Worm (Caenorhabditis elegans) whole organism, L4 larva: ENCODE measurements around the gene rpn-1.
A peak's percentile ranks its signal among the peaks of the same experiment; 100 is the strongest.

ENCODE experiments used
- F49E8.2 ChIP-seq: sonication (generic microtip); optimal IDR thresholded peaks from 2 replicates; lab custom pipeline; 2016; ENCODE audit warnings: missing compliant biosample characterization, mild to moderate bottlenecking, missing genetic modification characterization, borderline replicate concordance
- T20F7.1 ChIP-seq: fragments of 200-800 bp; sonication (Bioruptor generic); optimal IDR thresholded peaks from 2 replicates; lab custom pipeline; 2018; ENCODE audit warnings: mild to moderate bottlenecking, missing genetic modification characterization, missing compliant biosample characterization
- T26A8.4 ChIP-seq: fragments of 200-800 bp; sonication (Bioruptor generic); IDR thresholded peaks from 2 replicates; pipeline ENCODE4 v1.3.6; 2022; ENCODE audit warnings: missing genetic modification characterization, missing compliant biosample characterization
- Y48G9A.11 ChIP-seq: fragments of 200-800 bp; sonication (Bioruptor generic); IDR thresholded peaks from 2 replicates; pipeline ENCODE4 v1.3.6; 2022; ENCODE audit warnings: missing genetic modification reagents, missing genetic modification characterization, missing compliant biosample characterization
- ZK337.2 ChIP-seq: fragments of 200-800 bp; sonication (Bioruptor generic); IDR thresholded peaks from 2 replicates; pipeline ENCODE4 v1.3.6; 2022; ENCODE audit warnings: missing genetic modification reagents, missing genetic modification characterization, missing compliant biosample characterization
- ama-1 ChIP-seq: fragments of 150-350 bp; optimal IDR thresholded peaks from 2 replicates; lab custom pipeline; 2014; ENCODE audit warnings: inconsistent platforms, mixed read lengths
- ceh-28 ChIP-seq: fragments of 150-350 bp; optimal IDR thresholded peaks from 2 replicates; lab custom pipeline; 2014; ENCODE audit warnings: missing biosample characterization, missing genetic modification reagents, missing genetic modification characterization
- ceh-32 ChIP-seq: sonication (generic microtip); optimal IDR thresholded peaks from 2 replicates; lab custom pipeline; 2016; ENCODE audit warnings: mild to moderate bottlenecking, missing genetic modification characterization, missing compliant biosample characterization; ENCODE audit not compliant: poor library complexity
- ceh-44 ChIP-seq: fragments of 200-800 bp; sonication (Bioruptor generic); IDR thresholded peaks from 2 replicates; pipeline ENCODE4 v1.3.6; 2022; ENCODE audit warnings: missing genetic modification reagents, missing genetic modification characterization, missing compliant biosample characterization
- ceh-62 ChIP-seq: sonication (generic microtip); optimal IDR thresholded peaks from 2 replicates; lab custom pipeline; 2017; ENCODE audit warnings: missing biosample characterization, missing genetic modification characterization
- ceh-82 ChIP-seq: sonication (generic microtip); optimal IDR thresholded peaks from 2 replicates; lab custom pipeline; 2017; ENCODE audit warnings: missing biosample characterization, missing genetic modification characterization
- daf-16 ChIP-seq, 3 experiments: sonication (generic microtip); optimal IDR thresholded peaks; 2 replicates each; lab custom pipeline; 2016 to 2017; ENCODE audit warnings: missing genetic modification characterization in 3 of 3, missing genetic modification reagents in 3 of 3, mild to moderate bottlenecking in 2 of 3, missing compliant biosample characterization in 2 of 3, missing biosample characterization in 1 of 3, moderate library complexity in 1 of 3
- dmd-6 ChIP-seq: fragments of 200-800 bp; sonication (Bioruptor generic); IDR thresholded peaks from 2 replicates; pipeline ENCODE4 v1.3.6; 2022; ENCODE audit warnings: missing genetic modification reagents, missing genetic modification characterization, missing compliant biosample characterization
- dpl-1 ChIP-seq: fragments of 150-350 bp; optimal IDR thresholded peaks from 2 replicates; lab custom pipeline; 2014; ENCODE audit warnings: missing biosample characterization, missing genetic modification reagents, missing genetic modification characterization
- duxl-1 ChIP-seq: sonication (generic microtip); optimal IDR thresholded peaks from 2 replicates; lab custom pipeline; 2016; ENCODE audit warnings: mild to moderate bottlenecking, missing genetic modification characterization, moderate library complexity, missing compliant biosample characterization; ENCODE audit not compliant: poor library complexity
- dve-1 ChIP-seq: sonication (generic microtip); optimal IDR thresholded peaks from 2 replicates; lab custom pipeline; 2017; ENCODE audit warnings: antibody characterized with exemption, mild to moderate bottlenecking, missing genetic modification characterization, missing compliant biosample characterization; ENCODE audit not compliant: insufficient read depth
- fos-1 ChIP-seq: fragments of 150-350 bp; optimal IDR thresholded peaks from 2 replicates; lab custom pipeline; 2014; ENCODE audit warnings: missing biosample characterization, missing genetic modification characterization
- gei-8 ChIP-seq: fragments of 200-800 bp; sonication (Bioruptor generic); optimal IDR thresholded peaks from 2 replicates; lab custom pipeline; 2018; ENCODE audit warnings: mild to moderate bottlenecking, missing genetic modification characterization, missing compliant biosample characterization
- hlh-11 ChIP-seq: fragments of 200-800 bp; sonication (Bioruptor generic); optimal IDR thresholded peaks from 2 replicates; lab custom pipeline; 2018; ENCODE audit warnings: mild to moderate bottlenecking, missing genetic modification characterization, missing compliant biosample characterization
- hmg-1.1 ChIP-seq: fragments of 200-800 bp; sonication (Bioruptor generic); IDR thresholded peaks from 2 replicates; pipeline ENCODE4 v1.3.6; 2022; ENCODE audit warnings: missing genetic modification reagents, missing genetic modification characterization, missing compliant biosample characterization
- jun-1 ChIP-seq: fragments of 150-350 bp; optimal IDR thresholded peaks from 2 replicates; lab custom pipeline; 2014; ENCODE audit warnings: missing biosample characterization, missing genetic modification reagents, missing genetic modification characterization
- lin-1 ChIP-seq: fragments of 200-800 bp; sonication (Bioruptor generic); IDR thresholded peaks from 2 replicates; pipeline ENCODE4 v1.3.6; 2022; ENCODE audit warnings: missing genetic modification reagents, missing genetic modification characterization, missing compliant biosample characterization
- lin-29 ChIP-seq: fragments of 200-800 bp; sonication (Bioruptor generic); IDR thresholded peaks from 2 replicates; pipeline ENCODE4 v1.3.6; 2022; ENCODE audit warnings: missing genetic modification reagents, missing genetic modification characterization, missing compliant biosample characterization
- madf-5 ChIP-seq, 2 experiments: fragments of 200-800 bp; sonication (Bioruptor generic); IDR thresholded peaks; 2 replicates each; pipeline ENCODE4 v1.3.6; 2022; ENCODE audit warnings: missing compliant biosample characterization in 2 of 2, missing genetic modification characterization in 2 of 2
- mdl-1 ChIP-seq, 2 experiments: fragments of 150-350 bp in 1 of 2; sonication (generic microtip) in 1 of 2; optimal IDR thresholded peaks; 2 replicates each; lab custom pipeline; 2014 to 2017; ENCODE audit warnings: missing biosample characterization in 2 of 2, missing genetic modification characterization in 2 of 2
- mep-1 ChIP-seq: fragments of 150-350 bp; sonication (generic microtip); optimal IDR thresholded peaks from 3 replicates; lab custom pipeline; 2014; ENCODE audit warnings: missing biosample characterization, missing genetic modification characterization
- mxl-3 ChIP-seq: fragments of 200-800 bp; sonication (Bioruptor generic); optimal IDR thresholded peaks from 2 replicates; lab custom pipeline; 2018; ENCODE audit warnings: mild to moderate bottlenecking, missing genetic modification characterization, missing compliant biosample characterization
- nhr-11 ChIP-seq: fragments of 150-350 bp; optimal IDR thresholded peaks from 2 replicates; lab custom pipeline; 2014; ENCODE audit warnings: missing biosample characterization, missing genetic modification characterization
- nhr-25 ChIP-seq: sonication (generic microtip); optimal IDR thresholded peaks from 2 replicates; lab custom pipeline; 2017; ENCODE audit warnings: missing genetic modification characterization, mild to moderate bottlenecking, missing compliant biosample characterization, antibody characterized with exemption, moderate library complexity, borderline replicate concordance; ENCODE audit not compliant: insufficient read depth
- nhr-28 ChIP-seq: fragments of 150-350 bp; optimal IDR thresholded peaks from 2 replicates; lab custom pipeline; 2014; ENCODE audit warnings: missing biosample characterization, missing genetic modification characterization
- nhr-41 ChIP-seq: fragments of 200-800 bp; sonication (Bioruptor generic); IDR thresholded peaks from 2 replicates; pipeline ENCODE4 v1.3.6; 2022; ENCODE audit warnings: missing genetic modification reagents, missing genetic modification characterization, missing compliant biosample characterization
- nhr-76 ChIP-seq: fragments of 150-350 bp; optimal IDR thresholded peaks from 2 replicates; lab custom pipeline; 2014; ENCODE audit warnings: missing biosample characterization, missing genetic modification characterization
- pha-4 ChIP-seq, 2 experiments: fragments of 150-350 bp in 1 of 2; fragments of 200-800 bp in 1 of 2; sonication (Bioruptor generic) in 1 of 2; IDR thresholded peaks in 1 of 2; optimal IDR thresholded peaks in 1 of 2; 2 replicates each; pipeline versions ENCODE4 v1.3.6 to Lab custom; 2014 to 2022; ENCODE audit warnings: missing genetic modification characterization in 2 of 2, missing genetic modification reagents in 2 of 2, missing biosample characterization in 1 of 2, missing compliant biosample characterization in 1 of 2
- pqm-1 ChIP-seq: sonication (generic microtip); optimal IDR thresholded peaks from 2 replicates; lab custom pipeline; 2017; ENCODE audit warnings: missing biosample characterization, missing genetic modification characterization
- rbr-2 ChIP-seq: sonication (generic microtip); optimal IDR thresholded peaks from 2 replicates; lab custom pipeline; 2016; ENCODE audit warnings: missing genotype, missing genetic modification characterization, missing compliant biosample characterization
- saeg-2 ChIP-seq: fragments of 200-800 bp; sonication (Bioruptor generic); IDR thresholded peaks from 2 replicates; pipeline ENCODE4 v1.3.6; 2022; ENCODE audit warnings: missing genetic modification reagents, missing genetic modification characterization, missing compliant biosample characterization
- set-16 ChIP-seq: fragments of 200-800 bp; sonication (Bioruptor generic); IDR thresholded peaks from 2 replicates; pipeline ENCODE4 v1.3.6; 2022; ENCODE audit warnings: missing genetic modification reagents, missing genetic modification characterization, missing compliant biosample characterization
- snpc-1.2 ChIP-seq: fragments of 200-800 bp; sonication (Bioruptor generic); IDR thresholded peaks from 2 replicates; pipeline ENCODE4 v1.3.6; 2022; ENCODE audit warnings: missing genetic modification reagents, missing genetic modification characterization, missing compliant biosample characterization
- spr-1 ChIP-seq: sonication (generic microtip); optimal IDR thresholded peaks from 2 replicates; lab custom pipeline; 2016; ENCODE audit warnings: mild to moderate bottlenecking, missing genetic modification characterization, missing compliant biosample characterization
- spr-3 ChIP-seq: fragments of 200-800 bp; sonication (Bioruptor generic); optimal IDR thresholded peaks from 2 replicates; lab custom pipeline; 2018; ENCODE audit warnings: mild to moderate bottlenecking, missing genetic modification characterization, missing compliant biosample characterization
- tra-1 ChIP-seq: fragments of 200-800 bp; sonication (Bioruptor generic); IDR thresholded peaks from 2 replicates; pipeline ENCODE4 v1.3.6; 2022; ENCODE audit warnings: missing genetic modification reagents, missing genetic modification characterization, missing compliant biosample characterization
- unc-130 ChIP-seq: sonication (generic microtip); optimal IDR thresholded peaks from 2 replicates; lab custom pipeline; 2016; ENCODE audit warnings: missing genetic modification reagents, missing genetic modification characterization, missing compliant biosample characterization
- zfp-2 ChIP-seq: sonication (generic microtip); optimal IDR thresholded peaks from 2 replicates; lab custom pipeline; 2016; ENCODE audit warnings: mild to moderate bottlenecking, missing genetic modification characterization, missing compliant biosample characterization
- zip-11 ChIP-seq: fragments of 200-800 bp; sonication (Bioruptor generic); IDR thresholded peaks from 2 replicates; pipeline ENCODE4 v1.3.6; 2022; ENCODE audit warnings: missing genetic modification characterization, missing compliant biosample characterization
- zip-2 ChIP-seq: fragments of 150-350 bp; optimal IDR thresholded peaks from 2 replicates; lab custom pipeline; 2014; ENCODE audit warnings: missing biosample characterization, missing genetic modification characterization
- ztf-7 ChIP-seq: fragments of 150-350 bp; optimal IDR thresholded peaks from 2 replicates; lab custom pipeline; 2014; ENCODE audit warnings: missing biosample characterization, missing genetic modification characterization

Gene rpn-1

DNA sequence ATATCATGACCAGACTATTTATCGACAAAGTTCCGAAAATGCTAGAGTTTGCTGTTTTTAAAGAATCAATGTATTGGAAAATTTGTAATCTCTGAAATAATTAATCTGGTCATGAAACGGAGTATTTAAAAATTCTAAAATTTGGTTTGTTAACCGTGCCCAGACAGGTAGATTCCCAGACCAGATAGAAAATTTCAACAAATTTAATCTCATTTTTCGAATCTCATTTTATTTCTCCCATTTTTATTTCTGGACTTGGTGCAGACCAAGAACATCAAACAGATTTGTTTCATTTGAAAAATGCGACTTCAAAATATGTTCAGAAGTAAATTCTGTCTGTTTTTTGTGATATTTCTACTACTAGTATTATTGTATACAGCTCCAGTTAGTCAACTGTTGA is 13.4 kb upstream of the rpn-1 start, which contains the start of gene T22D1.1:
T22D1.1 (plus strand) TSS at position 301 of the 400 bp plus-strand sequence.
- no peak for TF ChIP-seq zfp-2 (tag; lab: Kevin White, UChicago)
- no peak for TF ChIP-seq nhr-25 (tag; lab: Kevin White, UChicago)
- TF ChIP-seq, all 104 proteins: peak for 0

DNA sequence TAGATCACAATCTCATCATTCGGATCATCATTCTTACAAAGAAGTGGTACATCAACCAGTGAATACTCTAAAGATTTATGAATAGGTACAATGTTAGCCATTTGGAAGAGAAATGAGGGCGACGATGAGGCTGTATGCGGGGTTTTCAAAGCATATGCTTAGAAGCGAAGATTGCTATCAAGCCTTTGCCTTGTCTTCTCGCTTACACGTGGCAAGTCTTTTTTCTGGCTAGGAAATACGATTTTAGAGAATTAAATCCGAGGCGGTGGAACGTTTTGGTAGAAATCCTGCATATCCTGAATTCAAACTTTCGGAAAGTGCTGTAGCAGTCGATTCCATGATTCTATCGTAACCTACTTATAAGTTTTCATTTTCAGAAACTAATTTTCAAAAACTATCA is 10.3 kb upstream of the rpn-1 start, which contains the start of gene T22D1.18:
T22D1.18 (minus strand) TSS at position 101 of the 400 bp plus-strand sequence.
- TF ChIP-seq zip-11 (GFP tag; lab: Robert Waterston, UW) = no peak
- 0 out of 2 replicates have a peak, but pooled peaks have one; percentile 8 for TF ChIP-seq tra-1 (GFP tag; lab: Robert Waterston, UW)
- no peak for TF ChIP-seq lin-1
- no peak for TF ChIP-seq zfp-2 (tag; lab: Kevin White, UChicago)
- no peak for TF ChIP-seq lin-29
- no peak for TF ChIP-seq ceh-82

DNA sequence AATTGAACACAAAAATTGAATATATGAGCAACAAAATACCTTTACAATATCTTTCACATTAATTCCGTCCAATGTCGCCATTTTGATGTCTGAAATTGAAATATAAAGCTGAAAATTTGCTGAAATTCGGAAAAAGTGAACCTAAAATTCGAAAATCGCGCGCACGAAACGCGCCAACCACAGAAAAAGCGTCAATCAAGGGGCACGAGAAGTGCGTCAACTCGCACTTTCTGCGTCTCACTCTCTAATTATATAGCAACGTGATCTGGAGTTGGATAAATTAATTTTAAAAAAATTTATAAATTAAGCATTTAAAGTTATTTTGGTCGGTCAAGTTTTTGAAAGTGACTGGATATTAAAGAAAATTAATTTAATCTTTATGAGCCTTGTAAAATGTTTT is 9.6 kb upstream of the rpn-1 start, which contains the start of gene ruvb-2:
ruvb-2 (minus strand) TSS at position 89 of the 400 bp plus-strand sequence.
- TF ChIP-seq pqm-1 (tag; lab: Kevin White, UChicago) (peak; percentile 5), saeg-2 (no peak), hmg-1.1 (GFP tag; lab: Robert Waterston, UW) (peak; percentile 61), mep-1 (tag; lab: Kevin White, UChicago) (peak; percentile 91), T26A8.4 (GFP tag; lab: Robert Waterston, UW) (peak; percentile 82), daf-16 (GFP tag; optimal IDR thresholded peaks at IDR 0.05; lab: Kevin White, UChicago) (peak in 1 of 2 experiments; percentile 14), daf-16 (tag; optimal IDR thresholded peaks at IDR 0.05; lab: Kevin White, UChicago) (peak; percentile 48), jun-1 (tag; lab: Kevin White, UChicago) (peak; percentile 11), T20F7.1 (GFP tag; lab: Kevin White, UChicago) (peak; percentile 83), duxl-1 (tag; lab: Kevin White, UChicago) (peak; percentile 71), nhr-41 (GFP tag; lab: Robert Waterston, UW) (no peak), F49E8.2 (tag; lab: Kevin White, UChicago) (peak; percentile 26), snpc-1.2 (peak; percentile 89), tra-1 (GFP tag; lab: Robert Waterston, UW) (peak; percentile 18; the same call in 1 of the 2 replicates), dpl-1 (peak; percentile 92), fos-1 (no peak), spr-3 (GFP tag; lab: Kevin White, UChicago) (peak; percentile 59), gei-8 (GFP tag; lab: Kevin White, UChicago) (no peak), ama-1 (lab: Kevin White, UChicago) (no peak), nhr-28 (tag; lab: Kevin White, UChicago) (peak; percentile 40), zip-2 (tag; lab: Kevin White, UChicago) (no peak), nhr-11 (tag; lab: Kevin White, UChicago) (peak; percentile 70), rbr-2 (tag; lab: Kevin White, UChicago) (peak; percentile 85), hlh-11 (tag; lab: Kevin White, UChicago) (no peak), mdl-1 (tag; optimal IDR thresholded peaks at IDR 0.05; lab: Kevin White, UChicago) (peak in 1 of 2 experiments; percentile 80), spr-1 (tag; lab: Kevin White, UChicago) (peak; percentile 38), ceh-62 (tag; lab: Kevin White, UChicago) (no peak), pha-4 (GFP tag; IDR thresholded peaks at IDR 0.05; lab: Robert Waterston, UW) (no peak), pha-4 (tag; optimal IDR thresholded peaks at IDR 0.05; lab: Kevin White, UChicago) (peak; percentile 60), ceh-44 (GFP tag; lab: Robert Waterston, UW) (no peak), ztf-7 (tag; lab: Kevin White, UChicago) (peak; percentile 55), dve-1 (tag; lab: Kevin White, UChicago) (peak; percentile 88), unc-130 (peak; percentile 3), madf-5 (GFP tag; IDR thresholded peaks at IDR 0.05; lab: Robert Waterston, UW) (no peak), ceh-32 (tag; lab: Kevin White, UChicago) (peak; percentile 23), mxl-3 (GFP tag; lab: Kevin White, UChicago) (peak; percentile 83), dmd-6 (GFP tag; lab: Robert Waterston, UW) (peak; percentile 70), ZK337.2 (GFP tag; lab: Robert Waterston, UW) (no peak), Y48G9A.11 (GFP tag; lab: Robert Waterston, UW) (no peak), set-16 (no peak), nhr-76 (tag; lab: Kevin White, UChicago) (no peak), ceh-28 (no peak)
